Worm (Caenorhabditis elegans) whole organism, L3 larva: Measurements from ENCODE around the gene tsfm-1.

Experiments used
- R02D3.7 ChIP-seq: fragments of 150-350 bp; optimal IDR thresholded peaks from 2 replicates; lab custom pipeline; 2014; ENCODE audit warnings: missing biosample characterization, missing genetic modification characterization
- ZK546.5 ChIP-seq: sonication (generic microtip); optimal IDR thresholded peaks from 2 replicates; lab custom pipeline; 2017; ENCODE audit warnings: missing biosample characterization, missing genetic modification characterization
- aly-2 ChIP-seq: fragments of 150-350 bp; optimal IDR thresholded peaks from 2 replicates; lab custom pipeline; 2014; ENCODE audit warnings: missing biosample characterization, missing genetic modification characterization
- ama-1 ChIP-seq: fragments of 150-350 bp; optimal IDR thresholded peaks from 2 replicates; lab custom pipeline; 2018
- ceh-16 ChIP-seq: sonication (generic microtip); optimal IDR thresholded peaks from 2 replicates; lab custom pipeline; 2017; ENCODE audit warnings: missing biosample characterization, missing genetic modification characterization
- ceh-28 ChIP-seq: fragments of 150-350 bp; optimal IDR thresholded peaks from 2 replicates; lab custom pipeline; 2014; ENCODE audit warnings: missing biosample characterization, missing genetic modification reagents, missing genetic modification characterization
- ceh-82 ChIP-seq: fragments of 150-350 bp; optimal IDR thresholded peaks from 2 replicates; lab custom pipeline; 2014; ENCODE audit warnings: missing biosample characterization, missing genetic modification characterization
- ceh-9 ChIP-seq: sonication (generic microtip); optimal IDR thresholded peaks from 2 replicates; lab custom pipeline; 2018; ENCODE audit warnings: missing biosample characterization, missing genetic modification characterization
- daf-12 ChIP-seq: fragments of 150-350 bp; optimal IDR thresholded peaks from 2 replicates; lab custom pipeline; 2014; ENCODE audit warnings: missing biosample characterization, missing genetic modification reagents, missing genetic modification characterization
- egl-27 ChIP-seq: sonication (generic microtip); optimal IDR thresholded peaks from 4 replicates; lab custom pipeline; 2017; ENCODE audit warnings: missing biosample characterization, missing genetic modification reagents, missing genetic modification characterization
- egl-5 ChIP-seq: fragments of 150-350 bp; optimal IDR thresholded peaks from 2 replicates; lab custom pipeline; 2017; ENCODE audit warnings: missing biosample characterization, missing genetic modification reagents, missing genetic modification characterization, inconsistent platforms
- elt-1 ChIP-seq: fragments of 150-350 bp; optimal IDR thresholded peaks from 2 replicates; lab custom pipeline; 2014; ENCODE audit warnings: missing biosample characterization, missing genetic modification characterization
- elt-2 ChIP-seq: sonication (generic microtip); optimal IDR thresholded peaks from 2 replicates; lab custom pipeline; 2016; ENCODE audit warnings: missing genetic modification reagents, mild to moderate bottlenecking, missing genetic modification characterization, missing compliant biosample characterization
- eor-1 ChIP-seq, 2 experiments: fragments of 150-350 bp; optimal IDR thresholded peaks; 2 replicates each; lab custom pipeline; 2014 to 2018; ENCODE audit warnings: missing biosample characterization in 2 of 2, missing genetic modification characterization in 2 of 2
- fkh-10 ChIP-seq: sonication (generic microtip); optimal IDR thresholded peaks from 2 replicates; lab custom pipeline; 2017; ENCODE audit warnings: missing biosample characterization, missing genetic modification reagents, missing genetic modification characterization
- fos-1 ChIP-seq: fragments of 150-350 bp; optimal IDR thresholded peaks from 2 replicates; lab custom pipeline; 2014; ENCODE audit warnings: missing biosample characterization, missing genetic modification characterization
- lin-15B ChIP-seq: fragments of 150-350 bp; optimal IDR thresholded peaks from 2 replicates; lab custom pipeline; 2014; ENCODE audit warnings: missing biosample characterization, missing genetic modification characterization
- lin-39 ChIP-seq: fragments of 150-350 bp; optimal IDR thresholded peaks from 2 replicates; lab custom pipeline; 2018; ENCODE audit warnings: missing biosample characterization, missing genetic modification reagents, missing genetic modification characterization
- lsy-12 ChIP-seq: sonication (generic microtip); optimal IDR thresholded peaks from 2 replicates; lab custom pipeline; 2016; ENCODE audit warnings: mild to moderate bottlenecking, missing genetic modification characterization, missing compliant biosample characterization
- mdl-1 ChIP-seq: fragments of 150-350 bp; optimal IDR thresholded peaks from 2 replicates; lab custom pipeline; 2014; ENCODE audit warnings: missing biosample characterization, missing genetic modification characterization
- nfya-1 ChIP-seq: sonication (generic microtip); optimal IDR thresholded peaks from 2 replicates; lab custom pipeline; 2017; ENCODE audit warnings: missing genetic modification characterization, mild to moderate bottlenecking, missing compliant biosample characterization, antibody characterized with exemption, moderate library complexity; ENCODE audit not compliant: insufficient read depth
- nhr-23 ChIP-seq: fragments of 150-350 bp; optimal IDR thresholded peaks from 2 replicates; lab custom pipeline; 2014; ENCODE audit warnings: missing biosample characterization, missing genetic modification reagents, missing genetic modification characterization
- nhr-25 ChIP-seq: sonication (generic microtip); optimal IDR thresholded peaks from 2 replicates; lab custom pipeline; 2017; ENCODE audit warnings: missing biosample characterization, missing genetic modification characterization
- nhr-77 ChIP-seq: fragments of 150-350 bp; optimal IDR thresholded peaks from 2 replicates; lab custom pipeline; 2014; ENCODE audit warnings: missing biosample characterization, missing genetic modification characterization
- pha-4 ChIP-seq: fragments of 150-350 bp; optimal IDR thresholded peaks from 2 replicates; lab custom pipeline; 2014; ENCODE audit warnings: missing biosample characterization, missing genetic modification reagents, missing genetic modification characterization
- sea-2 ChIP-seq: fragments of 150-350 bp; sonication (generic microtip); optimal IDR thresholded peaks from 4 replicates; lab custom pipeline; 2014; ENCODE audit warnings: missing biosample characterization, missing genetic modification reagents, missing genetic modification characterization
- skn-1 ChIP-seq: fragments of 150-350 bp; optimal IDR thresholded peaks from 2 replicates; lab custom pipeline; 2014; ENCODE audit warnings: missing biosample characterization, missing genetic modification characterization
- snpc-4 ChIP-seq: fragments of 150-350 bp; optimal IDR thresholded peaks from 2 replicates; lab custom pipeline; 2014; ENCODE audit warnings: missing biosample characterization, missing genetic modification characterization
- tbx-2 ChIP-seq: sonication (generic microtip); optimal IDR thresholded peaks from 2 replicates; lab custom pipeline; 2016; ENCODE audit warnings: mild to moderate bottlenecking, missing genetic modification characterization, missing compliant biosample characterization
- unc-39 ChIP-seq: sonication (generic microtip); optimal IDR thresholded peaks from 4 replicates; lab custom pipeline; 2017; ENCODE audit warnings: missing biosample characterization, missing genetic modification characterization
- zag-1 ChIP-seq: fragments of 150-350 bp; optimal IDR thresholded peaks from 2 replicates; lab custom pipeline; 2014; ENCODE audit warnings: missing biosample characterization, missing genetic modification characterization
- ztf-11 ChIP-seq: fragments of 150-350 bp; optimal IDR thresholded peaks from 2 replicates; lab custom pipeline; 2014; ENCODE audit warnings: missing biosample characterization, missing genetic modification characterization
- ztf-4 ChIP-seq: fragments of 150-350 bp; optimal IDR thresholded peaks from 2 replicates; lab custom pipeline; 2014; ENCODE audit warnings: missing biosample characterization, missing genetic modification characterization

Gene tsfm-1

ce11 chrV:12317080-12317479, 45.7 kb upstream of the tsfm-1 start, which contains the start of gene R04F11.3:
TSS of gene R04F11.3 (minus strand) at chrV:12317180.
- TF ChIP-seq ZK546.5 (tag; lab: Kevin White, UChicago) (no peak), fkh-10 (GFP tag; lab: Kevin White, UChicago) (no peak), nhr-25 (tag; lab: Kevin White, UChicago) (no peak), egl-5 (no peak), ama-1 (lab: Kevin White, UChicago) (no peak), lsy-12 (tag; lab: Kevin White, UChicago) (no peak), mdl-1 (tag; lab: Kevin White, UChicago) (no peak), R02D3.7 (tag; lab: Kevin White, UChicago) (no peak), tbx-2 (tag; lab: Kevin White, UChicago) (no peak), nhr-23 (tag; lab: Kevin White, UChicago) (no peak), ceh-28 (tag; lab: Kevin White, UChicago) (no peak), ceh-16 (tag; lab: Kevin White, UChicago) (no peak), ztf-11 (tag; lab: Kevin White, UChicago) (no peak), pha-4 (no peak), elt-1 (tag; lab: Kevin White, UChicago) (no peak), lin-15B (tag; lab: Kevin White, UChicago) (no peak), sea-2 (GFP tag; lab: Kevin White, UChicago) (no peak), snpc-4 (no peak), daf-12 (tag; lab: Kevin White, UChicago) (no peak), unc-39 (tag; lab: Kevin White, UChicago) (no peak)

DNA sequence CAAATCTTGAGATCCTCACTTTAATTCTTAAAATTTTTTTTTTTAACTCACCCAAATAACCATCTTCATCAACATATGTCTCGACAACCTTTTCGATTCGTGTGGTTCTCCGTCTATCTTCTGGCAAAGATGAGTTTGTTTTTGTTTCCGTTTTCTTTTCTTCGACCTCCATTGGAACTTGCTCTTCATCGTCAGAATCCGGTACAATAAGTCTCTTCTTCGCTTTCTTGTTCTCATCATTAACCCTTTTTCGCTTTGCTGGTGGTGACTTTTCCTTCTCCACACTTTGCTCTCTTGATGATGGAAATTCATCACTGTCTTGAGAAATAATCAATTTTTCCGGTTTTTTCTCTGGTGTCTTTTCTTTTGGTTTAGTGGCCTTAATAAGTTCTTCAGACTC, 44.7 kb upstream of the tsfm-1 start:
- TF ChIP-seq tbx-2 (tag; lab: Kevin White, UChicago) = no peak
- TF ChIP-seq ama-1 (lab: Kevin White, UChicago) = no peak
- TF ChIP-seq nhr-25 (tag; lab: Kevin White, UChicago) = no peak
- TF ChIP-seq lin-15B (tag; lab: Kevin White, UChicago) = no peak
- TF ChIP-seq ceh-9 (tag; lab: Kevin White, UChicago) = no peak
- no peak for TF ChIP-seq lsy-12 (tag; lab: Kevin White, UChicago)
- no peak for TF ChIP-seq ztf-11 (tag; lab: Kevin White, UChicago)
- TF ChIP-seq daf-12 (tag; lab: Kevin White, UChicago) = no peak
- no peak for TF ChIP-seq nfya-1 (tag; lab: Kevin White, UChicago)

ce11 chrV:12314413-12314812, 43.1 kb upstream of the tsfm-1 start:
- no peak for TF ChIP-seq zag-1 (tag; lab: Kevin White, UChicago)
- TF ChIP-seq ztf-11 (tag; lab: Kevin White, UChicago) = no peak
- TF ChIP-seq nhr-25 (tag; lab: Kevin White, UChicago) = no peak
- TF ChIP-seq eor-1 (tag; optimal IDR thresholded peaks at IDR 0.05; lab: Kevin White, UChicago) = no peak
- no peak for TF ChIP-seq snpc-4
- TF ChIP-seq lsy-12 (tag; lab: Kevin White, UChicago) = no peak
- TF ChIP-seq nfya-1 (tag; lab: Kevin White, UChicago) = peak; percentile 8
- no peak for TF ChIP-seq nhr-23 (tag; lab: Kevin White, UChicago)
- no peak for TF ChIP-seq tbx-2 (tag; lab: Kevin White, UChicago)
- TF ChIP-seq fos-1 (tag; lab: Kevin White, UChicago) = no peak
- peak; percentile 39 for TF ChIP-seq fkh-10 (GFP tag; lab: Kevin White, UChicago)
- no peak for TF ChIP-seq ztf-4 (tag; lab: Kevin White, UChicago)
- no peak for TF ChIP-seq R02D3.7 (tag; lab: Kevin White, UChicago)
- no peak for TF ChIP-seq nhr-77 (tag; lab: Kevin White, UChicago)
- no peak for TF ChIP-seq ceh-82
- TF ChIP-seq skn-1 (tag; lab: Kevin White, UChicago) = no peak

DNA sequence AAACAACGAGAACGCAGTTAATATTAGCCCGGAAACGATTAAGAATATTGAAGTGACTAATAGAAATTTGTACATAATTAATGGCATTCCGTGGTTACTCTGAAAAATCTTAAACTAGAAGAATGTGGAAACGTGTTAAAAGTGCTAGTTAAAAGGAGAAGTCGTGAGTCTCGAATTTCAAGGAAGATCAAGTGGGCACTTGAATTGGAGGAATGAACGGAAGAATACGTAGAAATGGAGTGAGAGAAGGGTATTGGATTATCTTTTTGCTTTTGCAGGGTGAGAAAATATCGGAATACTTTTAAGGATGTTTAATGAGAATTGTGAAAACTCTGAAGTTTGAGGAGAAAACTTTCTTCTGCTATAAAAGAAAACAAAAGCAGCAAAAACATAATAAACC, 38.9 kb upstream of the tsfm-1 start, which contains the start of gene hpo-30:
Gene hpo-30 (minus strand): TSS at position 101 of the 400 bp plus-strand sequence.
- TF ChIP-seq aly-2 (tag; lab: Kevin White, UChicago) (no peak), egl-5 (no peak), elt-1 (tag; lab: Kevin White, UChicago) (no peak), mdl-1 (tag; lab: Kevin White, UChicago) (no peak), fkh-10 (GFP tag; lab: Kevin White, UChicago) (no peak), elt-2 (tag; lab: Kevin White, UChicago) (no peak), ZK546.5 (tag; lab: Kevin White, UChicago) (no peak), ceh-16 (tag; lab: Kevin White, UChicago) (no peak), egl-27 (tag; lab: Kevin White, UChicago) (no peak), lsy-12 (tag; lab: Kevin White, UChicago) (no peak), sea-2 (GFP tag; lab: Kevin White, UChicago) (no peak), eor-1 (tag; optimal IDR thresholded peaks at IDR 0.05; lab: Kevin White, UChicago) (no peak), nfya-1 (tag; lab: Kevin White, UChicago) (no peak), ztf-11 (tag; lab: Kevin White, UChicago) (no peak), lin-15B (tag; lab: Kevin White, UChicago) (no peak), pha-4 (no peak), lin-39 (tag; lab: Kevin White, UChicago) (no peak), daf-12 (tag; lab: Kevin White, UChicago) (no peak), ceh-9 (tag; lab: Kevin White, UChicago) (no peak)
